Worm (Caenorhabditis elegans) whole organism, L1 larva: ENCODE data around the gene T21C12.4.

Experiments used
- C16A3.4 ChIP-seq: fragments of 150-350 bp; optimal IDR thresholded peaks from 2 replicates; lab custom pipeline; 2014; ENCODE audit warnings: missing biosample characterization, missing genetic modification characterization
- alr-1 ChIP-seq: fragments of 200-800 bp; sonication (Bioruptor generic); optimal IDR thresholded peaks from 2 replicates; lab custom pipeline; 2018; ENCODE audit warnings: borderline replicate concordance, mild to moderate bottlenecking, missing genetic modification characterization, missing compliant biosample characterization
- ama-1 ChIP-seq: fragments of 150-350 bp; optimal IDR thresholded peaks from 2 replicates; lab custom pipeline; 2014
- blmp-1 ChIP-seq: fragments of 150-350 bp; optimal IDR thresholded peaks from 2 replicates; lab custom pipeline; 2014; ENCODE audit warnings: missing biosample characterization, missing genetic modification characterization
- ceh-8 ChIP-seq: fragments of 200-800 bp; sonication (Bioruptor generic); optimal IDR thresholded peaks from 2 replicates; lab custom pipeline; 2018; ENCODE audit warnings: mild to moderate bottlenecking, missing genetic modification characterization, moderate library complexity, missing compliant biosample characterization
- efl-1 ChIP-seq, 4 experiments: fragments of 150-350 bp; optimal IDR thresholded peaks in 3 of 4; peaks in 1 of 4; 1 replicate in 1 of 4; 2 replicates in 3 of 4; lab custom pipeline; 2014; ENCODE audit warnings: missing biosample characterization in 2 of 4, missing genetic modification characterization in 2 of 4, missing genetic modification reagents in 2 of 4
- efl-3 ChIP-seq: fragments of 200-800 bp; sonication (Bioruptor generic); optimal IDR thresholded peaks from 2 replicates; lab custom pipeline; 2018; ENCODE audit warnings: mild to moderate bottlenecking, missing genetic modification characterization, missing compliant biosample characterization
- egl-27 ChIP-seq, 2 experiments: fragments of 150-350 bp in 1 of 2; sonication (generic microtip); optimal IDR thresholded peaks; 3 replicates each; lab custom pipeline; 2017 to 2018; ENCODE audit warnings: missing biosample characterization in 2 of 2, missing genetic modification characterization in 2 of 2, missing genetic modification reagents in 2 of 2
- elt-2 ChIP-seq: sonication (generic microtip); optimal IDR thresholded peaks from 2 replicates; lab custom pipeline; 2016; ENCODE audit warnings: missing genetic modification characterization, mild to moderate bottlenecking, inconsistent platforms, missing compliant biosample characterization, missing genetic modification reagents
- elt-3 ChIP-seq, 6 experiments: fragments of 150-350 bp in 1 of 6; sonication (generic microtip); optimal IDR thresholded peaks; 2 replicates each; lab custom pipeline; 2017 to 2018; ENCODE audit warnings: missing biosample characterization in 6 of 6, missing genetic modification characterization in 6 of 6, inconsistent platforms in 1 of 6
- ets-5 ChIP-seq: fragments of 200-800 bp; sonication (Bioruptor generic); IDR thresholded peaks from 2 replicates; pipeline ENCODE4 v1.3.6; 2022; ENCODE audit warnings: missing genetic modification characterization, missing compliant biosample characterization
- fkh-10 ChIP-seq: sonication (generic microtip); optimal IDR thresholded peaks from 2 replicates; lab custom pipeline; 2017; ENCODE audit warnings: missing biosample characterization, missing genetic modification reagents, missing genetic modification characterization
- fkh-4 ChIP-seq: sonication (generic microtip); optimal IDR thresholded peaks from 2 replicates; lab custom pipeline; 2016; ENCODE audit warnings: missing compliant biosample characterization, missing genetic modification characterization, borderline replicate concordance
- grh-1 ChIP-seq: fragments of 200-800 bp; sonication (Bioruptor generic); IDR thresholded peaks from 2 replicates; pipeline ENCODE4 v1.3.6; 2022; ENCODE audit warnings: missing genetic modification reagents, missing genetic modification characterization, missing compliant biosample characterization
- hlh-17 ChIP-seq: fragments of 200-800 bp; sonication (Bioruptor generic); optimal IDR thresholded peaks from 2 replicates; lab custom pipeline; 2018; ENCODE audit warnings: missing genetic modification characterization, mild to moderate bottlenecking, missing compliant biosample characterization, moderate library complexity, borderline replicate concordance
- hlh-4 ChIP-seq: sonication (generic microtip); optimal IDR thresholded peaks from 2 replicates; lab custom pipeline; 2016; ENCODE audit warnings: mild to moderate bottlenecking, missing genetic modification characterization, missing compliant biosample characterization
- hpl-2 ChIP-seq: fragments of 150-350 bp; optimal IDR thresholded peaks from 2 replicates; lab custom pipeline; 2014; ENCODE audit warnings: missing biosample characterization, missing genetic modification reagents, missing genetic modification characterization
- isw-1 ChIP-seq: fragments of 200-800 bp; sonication (Bioruptor generic); IDR thresholded peaks from 2 replicates; pipeline ENCODE4 v1.3.6; 2022; ENCODE audit warnings: missing genetic modification characterization, missing compliant biosample characterization
- lin-13 ChIP-seq: fragments of 150-350 bp; optimal IDR thresholded peaks from 2 replicates; lab custom pipeline; 2014; ENCODE audit warnings: missing biosample characterization, missing genetic modification reagents, missing genetic modification characterization
- lin-15B ChIP-seq: fragments of 150-350 bp; sonication (generic microtip); optimal IDR thresholded peaks from 3 replicates; lab custom pipeline; 2014; ENCODE audit warnings: missing biosample characterization, missing genetic modification characterization
- lin-39 ChIP-seq: fragments of 150-350 bp; optimal IDR thresholded peaks from 2 replicates; lab custom pipeline; 2014; ENCODE audit warnings: missing biosample characterization, missing genetic modification reagents, missing genetic modification characterization
- lir-3 ChIP-seq: sonication (generic microtip); optimal IDR thresholded peaks from 2 replicates; lab custom pipeline; 2016; ENCODE audit warnings: mild to moderate bottlenecking, missing genetic modification characterization, moderate library complexity, missing compliant biosample characterization; ENCODE audit not compliant: poor library complexity
- lsy-2 ChIP-seq, 2 experiments: fragments of 150-350 bp; optimal IDR thresholded peaks; 2 replicates each; lab custom pipeline; 2014; ENCODE audit warnings: missing biosample characterization in 2 of 2, missing genetic modification characterization in 2 of 2
- mdl-1 ChIP-seq, 2 experiments: fragments of 150-350 bp; optimal IDR thresholded peaks; 2 replicates each; lab custom pipeline; 2014 to 2017; ENCODE audit warnings: missing biosample characterization in 2 of 2, missing genetic modification characterization in 2 of 2, inconsistent platforms in 1 of 2
- mef-2 ChIP-seq: fragments of 150-350 bp; optimal IDR thresholded peaks from 2 replicates; lab custom pipeline; 2014; ENCODE audit warnings: missing biosample characterization, missing genetic modification characterization
- mep-1 ChIP-seq: fragments of 150-350 bp; optimal IDR thresholded peaks from 2 replicates; lab custom pipeline; 2014; ENCODE audit warnings: missing biosample characterization, missing genetic modification characterization
- nhr-12 ChIP-seq: sonication (generic microtip); optimal IDR thresholded peaks from 2 replicates; lab custom pipeline; 2017; ENCODE audit warnings: missing biosample characterization, missing genetic modification characterization
- nhr-19 ChIP-seq: fragments of 200-800 bp; sonication (Bioruptor generic); conservative IDR thresholded peaks from 2 replicates; pipeline ENCODE4 v1.3.6; 2022; ENCODE audit warnings: missing genetic modification characterization, missing compliant biosample characterization
- nhr-237 ChIP-seq: fragments of 150-350 bp; optimal IDR thresholded peaks from 2 replicates; lab custom pipeline; 2014; ENCODE audit warnings: missing biosample characterization, missing genetic modification characterization
- nhr-28 ChIP-seq: fragments of 150-350 bp; optimal IDR thresholded peaks from 2 replicates; lab custom pipeline; 2014; ENCODE audit warnings: missing biosample characterization, missing genetic modification characterization
- nhr-47 ChIP-seq: sonication (generic microtip); optimal IDR thresholded peaks from 2 replicates; lab custom pipeline; 2016; ENCODE audit warnings: mild to moderate bottlenecking, missing genetic modification characterization, moderate library complexity, missing compliant biosample characterization
- nhr-71 ChIP-seq: sonication (generic microtip); optimal IDR thresholded peaks from 2 replicates; lab custom pipeline; 2016; ENCODE audit warnings: mild to moderate bottlenecking, missing genetic modification characterization, moderate library complexity, missing compliant biosample characterization
- nhr-77 ChIP-seq: fragments of 150-350 bp; optimal IDR thresholded peaks from 2 replicates; lab custom pipeline; 2014; ENCODE audit warnings: missing biosample characterization, missing genetic modification characterization
- nhr-85 ChIP-seq: sonication (generic microtip); peaks from one replicate; lab custom pipeline; 2016; ENCODE audit warnings: missing genetic modification characterization, inconsistent platforms, missing compliant biosample characterization
- pax-3 ChIP-seq: fragments of 200-800 bp; sonication (Bioruptor generic); optimal IDR thresholded peaks from 2 replicates; lab custom pipeline; 2018; ENCODE audit warnings: mild to moderate bottlenecking, missing genetic modification characterization, moderate library complexity, missing compliant biosample characterization
- rnt-1 ChIP-seq: sonication (generic microtip); optimal IDR thresholded peaks from 2 replicates; lab custom pipeline; 2016; ENCODE audit warnings: mild to moderate bottlenecking, missing genetic modification characterization, moderate library complexity, missing compliant biosample characterization
- skn-1 ChIP-seq: fragments of 150-350 bp; optimal IDR thresholded peaks from 2 replicates; lab custom pipeline; 2014; ENCODE audit warnings: missing biosample characterization, missing genetic modification characterization
- sup-37 ChIP-seq: fragments of 200-800 bp; sonication (Bioruptor generic); optimal IDR thresholded peaks from 2 replicates; lab custom pipeline; 2018; ENCODE audit warnings: mild to moderate bottlenecking, missing genetic modification characterization, missing compliant biosample characterization
- tlp-1 ChIP-seq: fragments of 150-350 bp; optimal IDR thresholded peaks from 2 replicates; lab custom pipeline; 2014; ENCODE audit warnings: missing biosample characterization, missing genetic modification characterization
- unc-130 ChIP-seq: fragments of 150-350 bp; optimal IDR thresholded peaks from 2 replicates; lab custom pipeline; 2017; ENCODE audit warnings: missing biosample characterization, missing genetic modification characterization, inconsistent platforms
- unc-30 ChIP-seq: sonication (generic microtip); optimal IDR thresholded peaks from 2 replicates; lab custom pipeline; 2017; ENCODE audit warnings: missing biosample characterization, missing genetic modification characterization
- unc-86 ChIP-seq: sonication (generic microtip); optimal IDR thresholded peaks from 2 replicates; lab custom pipeline; 2016; ENCODE audit warnings: missing genetic modification characterization, missing compliant biosample characterization
- vab-15 ChIP-seq: sonication (generic microtip); optimal IDR thresholded peaks from 2 replicates; lab custom pipeline; 2017; ENCODE audit warnings: missing genotype, mild to moderate bottlenecking, missing genetic modification characterization, missing compliant biosample characterization
- xbp-1 ChIP-seq: sonication (generic microtip); optimal IDR thresholded peaks from 2 replicates; lab custom pipeline; 2016; ENCODE audit warnings: missing genetic modification characterization, missing compliant biosample characterization
- zag-1 ChIP-seq: fragments of 150-350 bp; optimal IDR thresholded peaks from 2 replicates; lab custom pipeline; 2014; ENCODE audit warnings: missing biosample characterization, missing genetic modification characterization
- zip-4 ChIP-seq: fragments of 200-800 bp; sonication (Bioruptor generic); optimal IDR thresholded peaks from 2 replicates; lab custom pipeline; 2018; ENCODE audit warnings: mild to moderate bottlenecking, missing genetic modification characterization, moderate library complexity, missing compliant biosample characterization
- ztf-4 ChIP-seq: fragments of 150-350 bp; optimal IDR thresholded peaks from 2 replicates; lab custom pipeline; 2014; ENCODE audit warnings: missing biosample characterization, missing genetic modification characterization

Gene T21C12.4

DNA sequence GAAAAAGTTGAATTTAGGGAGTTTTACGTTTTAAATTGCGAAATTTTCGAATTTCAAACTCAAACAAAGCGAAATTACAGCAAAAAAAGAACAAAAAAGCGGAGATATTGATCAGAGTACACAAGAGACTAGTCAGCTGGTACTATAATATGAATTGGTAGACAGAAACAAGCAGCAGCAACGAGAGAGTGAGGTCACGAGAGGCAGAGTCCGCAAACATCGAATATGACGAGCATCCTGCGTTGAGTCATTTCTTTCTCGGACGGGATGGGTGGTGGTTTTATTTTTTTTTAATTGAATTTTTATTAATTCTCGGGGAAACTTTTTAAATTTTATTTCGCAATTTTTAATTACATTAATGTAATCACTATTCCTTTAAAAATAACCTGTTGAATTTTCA is 41.9 kb upstream of the T21C12.4 start (continued):
- TF ChIP-seq ztf-4 (tag; lab: Kevin White, UChicago) (peak; percentile 15), zag-1 (peak; percentile 24), egl-27 (tag; optimal IDR thresholded peaks at IDR 0.05; lab: Kevin White, UChicago) (no peak), hlh-17 (GFP tag; lab: Kevin White, UChicago) (no peak), skn-1 (tag; lab: Kevin White, UChicago) (peak; percentile 68), mep-1 (tag; lab: Kevin White, UChicago) (peak; percentile 93), hpl-2 (no peak), lin-13 (GFP tag; lab: Kevin White, UChicago) (peak; percentile 52), nhr-19 (GFP tag; lab: Robert Waterston, UW) (peak; percentile 74), C16A3.4 (tag; lab: Kevin White, UChicago) (peak; percentile 75), vab-15 (tag; lab: Kevin White, UChicago) (peak; percentile 13), lsy-2 (tag; optimal IDR thresholded peaks at IDR 0.05; lab: Kevin White, UChicago) (peak; percentile 78 to 85), nhr-237 (tag; lab: Kevin White, UChicago) (no peak), ets-5 (GFP tag; lab: Robert Waterston, UW) (no peak), ama-1 (lab: Kevin White, UChicago) (no peak), nhr-28 (tag; lab: Kevin White, UChicago) (no peak), mef-2 (tag; lab: Kevin White, UChicago) (no peak), isw-1 (0 out of 2 replicates have a peak, but pooled peaks have one; percentile 36), sup-37 (no peak), lin-15B (peak; percentile 18), unc-130 (peak; percentile 62), fkh-10 (no peak), fkh-4 (tag; lab: Kevin White, UChicago) (no peak), mdl-1 (tag; optimal IDR thresholded peaks at IDR 0.05; lab: Kevin White, UChicago) (peak in 1 of 2 experiments; percentile 85), grh-1 (no peak), unc-30 (tag; lab: Kevin White, UChicago) (no peak), lin-39 (tag; lab: Kevin White, UChicago) (peak; percentile 52), efl-1 (optimal IDR thresholded peaks at IDR 0.05; lab: Kevin White, UChicago) (peak; percentile 71 to 73), efl-1 (GFP tag; optimal IDR thresholded peaks at IDR 0.05 in 1 of 2; lab: Kevin White, UChicago) (peak; percentile 74 to 97), nhr-71 (peak; percentile 87), nhr-85 (tag; lab: Kevin White, UChicago) (peak; percentile 83), zip-4 (no peak), elt-2 (tag; lab: Kevin White, UChicago) (peak; percentile 31), pax-3 (tag; lab: Kevin White, UChicago) (no peak), elt-3 (tag; optimal IDR thresholded peaks at IDR 0.05; lab: Kevin White, UChicago) (peak in 1 of 6 experiments; percentile 37), nhr-77 (tag; lab: Kevin White, UChicago) (peak; percentile 35), tlp-1 (tag; lab: Kevin White, UChicago) (no peak), xbp-1 (tag; lab: Kevin White, UChicago) (peak; percentile 62), rnt-1 (tag; lab: Kevin White, UChicago) (no peak), ceh-8 (GFP tag; lab: Kevin White, UChicago) (peak; percentile 3), lir-3 (tag; lab: Kevin White, UChicago) (peak; percentile 44), hlh-4 (no peak), nhr-12 (tag; lab: Kevin White, UChicago) (no peak)

DNA sequence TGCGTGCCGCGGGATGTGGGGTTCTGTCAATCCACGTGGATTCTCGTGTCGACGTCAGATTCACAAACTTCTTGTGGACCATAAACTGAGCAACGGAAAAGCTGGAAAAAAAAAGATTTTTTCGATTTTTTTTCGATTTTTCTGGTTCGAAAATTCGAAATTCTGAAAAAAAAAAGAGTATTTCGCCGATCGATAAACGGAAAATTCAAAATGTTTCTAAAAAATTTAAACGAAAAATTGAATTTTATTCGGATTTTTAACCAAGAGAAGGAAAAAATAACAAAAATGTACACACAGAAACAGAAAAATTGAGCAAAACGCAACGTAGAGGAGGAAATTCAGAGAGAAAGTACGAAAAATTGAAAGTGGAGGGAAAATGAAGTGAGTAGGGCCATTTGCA is 38.6 kb upstream of the T21C12.4 start, which contains the start of gene Y39A1A.3:
Gene Y39A1A.3 (minus strand): TSS at position 101 of the 400 bp plus-strand sequence.
- TF ChIP-seq unc-86 (tag; lab: Kevin White, UChicago): no peak
- TF ChIP-seq blmp-1: no peak
- TF ChIP-seq lir-3 (tag; lab: Kevin White, UChicago): no peak
- TF ChIP-seq lsy-2 (tag; optimal IDR thresholded peaks at IDR 0.05; lab: Kevin White, UChicago): no peak
- TF ChIP-seq alr-1 (tag; lab: Kevin White, UChicago): no peak
- no peak for TF ChIP-seq vab-15 (tag; lab: Kevin White, UChicago)
- no peak for TF ChIP-seq xbp-1 (tag; lab: Kevin White, UChicago)
- no peak for TF ChIP-seq lin-13 (GFP tag; lab: Kevin White, UChicago)
- TF ChIP-seq rnt-1 (tag; lab: Kevin White, UChicago): no peak
- TF ChIP-seq nhr-237 (tag; lab: Kevin White, UChicago): no peak
- no peak for TF ChIP-seq efl-3 (GFP tag; lab: Kevin White, UChicago)
- TF ChIP-seq nhr-47 (tag; lab: Kevin White, UChicago): no peak
